Worm (Caenorhabditis elegans) whole organism, L4 larva: ENCODE results near the gene F55E10.2.

ENCODE experiments used
- F10B5.3 ChIP-seq: sonication (generic microtip); optimal IDR thresholded peaks from 2 replicates; lab custom pipeline; 2016; ENCODE audit warnings: mild to moderate bottlenecking, missing genetic modification characterization, missing compliant biosample characterization
- F26F4.8 ChIP-seq: fragments of 200-800 bp; sonication (Bioruptor generic); conservative IDR thresholded peaks from 2 replicates; pipeline ENCODE4 v1.3.6; 2022; ENCODE audit warnings: missing genetic modification characterization, missing compliant biosample characterization
- T20F7.1 ChIP-seq: fragments of 200-800 bp; sonication (Bioruptor generic); optimal IDR thresholded peaks from 2 replicates; lab custom pipeline; 2018; ENCODE audit warnings: mild to moderate bottlenecking, missing genetic modification characterization, missing compliant biosample characterization
- T26A8.4 ChIP-seq: fragments of 200-800 bp; sonication (Bioruptor generic); IDR thresholded peaks from 2 replicates; pipeline ENCODE4 v1.3.6; 2022; ENCODE audit warnings: missing genetic modification characterization, missing compliant biosample characterization
- Y5F2A.4 ChIP-seq: fragments of 200-800 bp; sonication (Bioruptor generic); optimal IDR thresholded peaks from 2 replicates; lab custom pipeline; 2018; ENCODE audit warnings: mild to moderate bottlenecking, missing genetic modification characterization, missing compliant biosample characterization
- aha-1 ChIP-seq: fragments of 150-350 bp; peaks from one replicate; lab custom pipeline; 2014; ENCODE audit warnings: missing biosample characterization, missing genetic modification characterization
- aly-2 ChIP-seq: sonication (generic microtip); optimal IDR thresholded peaks from 2 replicates; lab custom pipeline; 2018; ENCODE audit warnings: missing biosample characterization, missing genetic modification characterization
- ceh-82 ChIP-seq: sonication (generic microtip); optimal IDR thresholded peaks from 2 replicates; lab custom pipeline; 2017; ENCODE audit warnings: missing biosample characterization, missing genetic modification characterization
- ces-1 ChIP-seq: fragments of 150-350 bp; sonication (generic microtip); optimal IDR thresholded peaks from 4 replicates; lab custom pipeline; 2014; ENCODE audit warnings: missing biosample characterization, missing genetic modification reagents, missing genetic modification characterization
- cey-2 ChIP-seq: sonication (generic microtip); optimal IDR thresholded peaks from 3 replicates; lab custom pipeline; 2017; ENCODE audit warnings: missing genetic modification characterization, mild to moderate bottlenecking, missing compliant biosample characterization, antibody characterized with exemption, borderline replicate concordance; ENCODE audit not compliant: insufficient read depth
- ctbp-1 ChIP-seq: fragments of 200-800 bp; sonication (Bioruptor generic); IDR thresholded peaks from 2 replicates; pipeline ENCODE4 v1.3.6; 2022; ENCODE audit warnings: missing genetic modification reagents, missing genetic modification characterization, missing compliant biosample characterization
- daf-16 ChIP-seq, 3 experiments: sonication (generic microtip); optimal IDR thresholded peaks; 2 replicates each; lab custom pipeline; 2016 to 2017; ENCODE audit warnings: missing genetic modification characterization in 3 of 3, missing genetic modification reagents in 3 of 3, mild to moderate bottlenecking in 2 of 3, missing compliant biosample characterization in 2 of 3, missing biosample characterization in 1 of 3, moderate library complexity in 1 of 3
- dmd-6 ChIP-seq: fragments of 200-800 bp; sonication (Bioruptor generic); IDR thresholded peaks from 2 replicates; pipeline ENCODE4 v1.3.6; 2022; ENCODE audit warnings: missing genetic modification reagents, missing genetic modification characterization, missing compliant biosample characterization
- dpl-1 ChIP-seq: fragments of 150-350 bp; optimal IDR thresholded peaks from 2 replicates; lab custom pipeline; 2014; ENCODE audit warnings: missing biosample characterization, missing genetic modification reagents, missing genetic modification characterization
- duxl-1 ChIP-seq: sonication (generic microtip); optimal IDR thresholded peaks from 2 replicates; lab custom pipeline; 2016; ENCODE audit warnings: mild to moderate bottlenecking, missing genetic modification characterization, moderate library complexity, missing compliant biosample characterization; ENCODE audit not compliant: poor library complexity
- dve-1 ChIP-seq: sonication (generic microtip); optimal IDR thresholded peaks from 2 replicates; lab custom pipeline; 2017; ENCODE audit warnings: antibody characterized with exemption, mild to moderate bottlenecking, missing genetic modification characterization, missing compliant biosample characterization; ENCODE audit not compliant: insufficient read depth
- egl-43 ChIP-seq: fragments of 200-800 bp; sonication (Bioruptor generic); IDR thresholded peaks from 2 replicates; pipeline ENCODE4 v1.3.6; 2022; ENCODE audit warnings: missing genetic modification reagents, missing genetic modification characterization, missing compliant biosample characterization
- fkh-10 ChIP-seq: fragments of 150-350 bp; optimal IDR thresholded peaks from 2 replicates; lab custom pipeline; 2014; ENCODE audit warnings: missing biosample characterization, missing genetic modification reagents, missing genetic modification characterization
- fos-1 ChIP-seq: fragments of 150-350 bp; optimal IDR thresholded peaks from 2 replicates; lab custom pipeline; 2014; ENCODE audit warnings: missing biosample characterization, missing genetic modification characterization
- gei-8 ChIP-seq: fragments of 200-800 bp; sonication (Bioruptor generic); optimal IDR thresholded peaks from 2 replicates; lab custom pipeline; 2018; ENCODE audit warnings: mild to moderate bottlenecking, missing genetic modification characterization, missing compliant biosample characterization
- hlh-11 ChIP-seq: fragments of 200-800 bp; sonication (Bioruptor generic); optimal IDR thresholded peaks from 2 replicates; lab custom pipeline; 2018; ENCODE audit warnings: mild to moderate bottlenecking, missing genetic modification characterization, missing compliant biosample characterization
- jun-1 ChIP-seq: fragments of 150-350 bp; optimal IDR thresholded peaks from 2 replicates; lab custom pipeline; 2014; ENCODE audit warnings: missing biosample characterization, missing genetic modification reagents, missing genetic modification characterization
- lim-7 ChIP-seq: fragments of 200-800 bp; sonication (Bioruptor generic); IDR thresholded peaks from 2 replicates; pipeline ENCODE4 v1.3.6; 2022; ENCODE audit warnings: missing genetic modification characterization, missing compliant biosample characterization
- lin-13 ChIP-seq: fragments of 150-350 bp; optimal IDR thresholded peaks from 2 replicates; lab custom pipeline; 2014; ENCODE audit warnings: missing biosample characterization, missing genetic modification reagents, missing genetic modification characterization
- lin-15B ChIP-seq: fragments of 150-350 bp; sonication (generic microtip); optimal IDR thresholded peaks from 3 replicates; lab custom pipeline; 2014; ENCODE audit warnings: missing biosample characterization, missing genetic modification characterization
- lin-29 ChIP-seq: fragments of 200-800 bp; sonication (Bioruptor generic); IDR thresholded peaks from 2 replicates; pipeline ENCODE4 v1.3.6; 2022; ENCODE audit warnings: missing genetic modification reagents, missing genetic modification characterization, missing compliant biosample characterization
- lin-38 ChIP-seq: fragments of 200-800 bp; sonication (Bioruptor generic); IDR thresholded peaks from 2 replicates; pipeline ENCODE4 v1.3.6; 2022; ENCODE audit warnings: missing genetic modification reagents, missing genetic modification characterization, missing compliant biosample characterization
- lin-39 ChIP-seq: fragments of 150-350 bp; optimal IDR thresholded peaks from 2 replicates; lab custom pipeline; 2014; ENCODE audit warnings: missing biosample characterization, missing genetic modification reagents, missing genetic modification characterization
- lir-3 ChIP-seq: sonication (generic microtip); optimal IDR thresholded peaks from 2 replicates; lab custom pipeline; 2016; ENCODE audit warnings: mild to moderate bottlenecking, missing genetic modification characterization, missing compliant biosample characterization
- madf-5 ChIP-seq, 2 experiments: fragments of 200-800 bp; sonication (Bioruptor generic); IDR thresholded peaks; 2 replicates each; pipeline ENCODE4 v1.3.6; 2022; ENCODE audit warnings: missing compliant biosample characterization in 2 of 2, missing genetic modification characterization in 2 of 2
- mxl-2 ChIP-seq: fragments of 200-800 bp; sonication (Bioruptor generic); conservative IDR thresholded peaks from 2 replicates; pipeline ENCODE4 v1.3.6; 2022; ENCODE audit warnings: missing genetic modification reagents, missing genetic modification characterization, missing compliant biosample characterization
- mxl-3 ChIP-seq: fragments of 200-800 bp; sonication (Bioruptor generic); optimal IDR thresholded peaks from 2 replicates; lab custom pipeline; 2018; ENCODE audit warnings: mild to moderate bottlenecking, missing genetic modification characterization, missing compliant biosample characterization
- nhr-10 ChIP-seq: fragments of 150-350 bp; optimal IDR thresholded peaks from 2 replicates; lab custom pipeline; 2014; ENCODE audit warnings: missing biosample characterization, missing genetic modification characterization
- nhr-11 ChIP-seq: fragments of 150-350 bp; optimal IDR thresholded peaks from 2 replicates; lab custom pipeline; 2014; ENCODE audit warnings: missing biosample characterization, missing genetic modification characterization
- nhr-25 ChIP-seq: sonication (generic microtip); optimal IDR thresholded peaks from 2 replicates; lab custom pipeline; 2017; ENCODE audit warnings: missing genetic modification characterization, mild to moderate bottlenecking, missing compliant biosample characterization, antibody characterized with exemption, moderate library complexity, borderline replicate concordance; ENCODE audit not compliant: insufficient read depth
- nhr-28 ChIP-seq: fragments of 150-350 bp; optimal IDR thresholded peaks from 2 replicates; lab custom pipeline; 2014; ENCODE audit warnings: missing biosample characterization, missing genetic modification characterization
- nhr-41 ChIP-seq: fragments of 200-800 bp; sonication (Bioruptor generic); IDR thresholded peaks from 2 replicates; pipeline ENCODE4 v1.3.6; 2022; ENCODE audit warnings: missing genetic modification reagents, missing genetic modification characterization, missing compliant biosample characterization
- nhr-48 ChIP-seq: sonication (generic microtip); optimal IDR thresholded peaks from 2 replicates; lab custom pipeline; 2016; ENCODE audit warnings: mild to moderate bottlenecking, missing genetic modification characterization, missing compliant biosample characterization
- nhr-77 ChIP-seq: fragments of 150-350 bp; optimal IDR thresholded peaks from 2 replicates; lab custom pipeline; 2014; ENCODE audit warnings: missing biosample characterization, missing genetic modification characterization
- php-3 ChIP-seq: fragments of 200-800 bp; sonication (Bioruptor generic); IDR thresholded peaks from 2 replicates; pipeline ENCODE4 v1.3.6; 2022; ENCODE audit warnings: missing genetic modification reagents, missing genetic modification characterization, missing compliant biosample characterization
- pqm-1 ChIP-seq: sonication (generic microtip); optimal IDR thresholded peaks from 2 replicates; lab custom pipeline; 2017; ENCODE audit warnings: missing biosample characterization, missing genetic modification characterization
- saeg-2 ChIP-seq: fragments of 200-800 bp; sonication (Bioruptor generic); IDR thresholded peaks from 2 replicates; pipeline ENCODE4 v1.3.6; 2022; ENCODE audit warnings: missing genetic modification reagents, missing genetic modification characterization, missing compliant biosample characterization
- set-16 ChIP-seq: fragments of 200-800 bp; sonication (Bioruptor generic); IDR thresholded peaks from 2 replicates; pipeline ENCODE4 v1.3.6; 2022; ENCODE audit warnings: missing genetic modification reagents, missing genetic modification characterization, missing compliant biosample characterization
- unc-130 ChIP-seq: sonication (generic microtip); optimal IDR thresholded peaks from 2 replicates; lab custom pipeline; 2016; ENCODE audit warnings: missing genetic modification reagents, missing genetic modification characterization, missing compliant biosample characterization
- vab-7 ChIP-seq: fragments of 200-800 bp; sonication (Bioruptor generic); IDR thresholded peaks from 2 replicates; pipeline ENCODE4 v1.3.6; 2022; ENCODE audit warnings: missing genetic modification reagents, missing genetic modification characterization, missing compliant biosample characterization
- zag-1 ChIP-seq: fragments of 150-350 bp; optimal IDR thresholded peaks from 2 replicates; lab custom pipeline; 2014; ENCODE audit warnings: missing biosample characterization, missing genetic modification characterization
- zip-2 ChIP-seq: fragments of 150-350 bp; optimal IDR thresholded peaks from 2 replicates; lab custom pipeline; 2014; ENCODE audit warnings: missing biosample characterization, missing genetic modification characterization

Gene F55E10.2

DNA sequence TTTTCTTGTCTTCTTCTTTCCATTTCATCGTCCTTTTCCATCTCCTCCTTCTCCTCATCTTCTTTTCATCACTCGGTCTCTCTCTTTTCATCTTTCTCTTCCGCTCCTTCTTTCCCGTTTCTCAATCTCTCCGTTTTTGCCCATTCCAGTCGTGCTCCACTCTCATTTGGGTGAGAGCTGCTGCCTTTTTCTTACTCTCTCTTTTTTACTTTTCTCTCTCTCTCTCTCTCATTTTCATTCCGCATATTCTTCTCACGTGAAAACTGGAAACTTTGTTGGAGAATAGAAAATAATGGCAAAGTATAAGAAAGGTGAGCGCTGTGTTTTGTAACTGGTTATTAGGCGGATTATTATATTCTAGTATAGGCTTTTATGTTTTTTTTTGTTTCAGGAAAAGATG lies 37.8 kb downstream of the F55E10.2 start, which contains the start of gene tbc-18 (continued):
- TF ChIP-seq pqm-1 (tag; lab: Kevin White, UChicago) (no peak), saeg-2 (GFP tag; lab: Robert Waterston, UW) (no peak), nhr-11 (tag; lab: Kevin White, UChicago) (no peak), set-16 (GFP tag; lab: Robert Waterston, UW) (no peak; the same call in 1 of the 2 replicates), F26F4.8 (GFP tag; lab: Robert Waterston, UW) (no peak), duxl-1 (no peak), gei-8 (GFP tag; lab: Kevin White, UChicago) (no peak), aly-2 (tag; lab: Kevin White, UChicago) (no peak), zag-1 (tag; lab: Kevin White, UChicago) (no peak), lim-7 (GFP tag; lab: Robert Waterston, UW) (no peak), ctbp-1 (GFP tag; lab: Robert Waterston, UW) (0 out of 2 replicates have a peak, but pooled peaks have one; percentile 23), lir-3 (tag; lab: Kevin White, UChicago) (no peak), lin-15B (tag; lab: Kevin White, UChicago) (no peak), lin-39 (tag; lab: Kevin White, UChicago) (no peak), dmd-6 (GFP tag; lab: Robert Waterston, UW) (peak; percentile 38; the same call in 1 of the 2 replicates), mxl-2 (GFP tag; lab: Robert Waterston, UW) (no peak), fkh-10 (peak; percentile 68)

DNA sequence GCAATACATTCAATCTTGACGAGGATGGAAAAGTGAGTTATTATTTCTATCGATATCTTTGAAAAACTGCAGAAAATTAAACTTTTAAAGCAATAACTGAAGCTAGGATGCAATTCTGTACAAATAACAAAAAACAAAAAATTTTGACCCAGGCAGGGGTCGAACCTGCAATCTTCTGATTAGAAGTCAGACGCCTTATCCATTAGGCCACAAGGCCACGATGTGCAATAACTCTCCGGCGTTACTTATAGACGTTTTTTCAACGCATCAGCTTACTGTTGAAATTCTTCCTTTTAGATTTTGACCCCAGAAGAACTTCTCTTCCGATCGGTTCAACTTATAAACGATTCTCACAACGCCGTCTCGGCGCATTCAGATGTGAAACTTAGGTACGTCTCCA lies 41.2 kb downstream of the F55E10.2 start:
- TF ChIP-seq gei-8 (GFP tag; lab: Kevin White, UChicago) = peak; percentile 29
- TF ChIP-seq dmd-6 (GFP tag; lab: Robert Waterston, UW) = peak; percentile 48
- no peak; the same call in 1 of the 2 replicates for TF ChIP-seq egl-43
- peak; percentile 3 for TF ChIP-seq dve-1 (tag; lab: Kevin White, UChicago)
- TF ChIP-seq Y5F2A.4 (GFP tag; lab: Kevin White, UChicago) = peak; percentile 38
- peak; percentile 27 for TF ChIP-seq aha-1 (tag; lab: Kevin White, UChicago)
- peak; percentile 17 for TF ChIP-seq T20F7.1 (GFP tag; lab: Kevin White, UChicago)
- no peak for TF ChIP-seq zag-1 (tag; lab: Kevin White, UChicago)
- TF ChIP-seq mxl-3 (GFP tag; lab: Kevin White, UChicago) = no peak
- TF ChIP-seq nhr-10 = no peak
- no peak for TF ChIP-seq lin-13 (GFP tag; lab: Kevin White, UChicago)
- TF ChIP-seq lin-29 (GFP tag; lab: Robert Waterston, UW) = no peak
- TF ChIP-seq unc-130 (GFP tag; lab: Kevin White, UChicago) = peak; percentile 3
- no peak for TF ChIP-seq fkh-10
- TF ChIP-seq zip-2 (tag; lab: Kevin White, UChicago) = no peak
- no peak for TF ChIP-seq nhr-28 (tag; lab: Kevin White, UChicago)
- no peak for TF ChIP-seq aly-2 (tag; lab: Kevin White, UChicago)
- no peak for TF ChIP-seq F10B5.3
- TF ChIP-seq mxl-2 (GFP tag; lab: Robert Waterston, UW) = peak; percentile 66
- peak; percentile 70 for TF ChIP-seq lin-38 (GFP tag; lab: Robert Waterston, UW)
- peak; percentile 22 for TF ChIP-seq hlh-11 (tag; lab: Kevin White, UChicago)
- TF ChIP-seq ces-1 (GFP tag; lab: Kevin White, UChicago) = no peak
- TF ChIP-seq fos-1 (tag; lab: Kevin White, UChicago) = no peak
- no peak for TF ChIP-seq php-3 (GFP tag; lab: Robert Waterston, UW)
- TF ChIP-seq T26A8.4 = peak; percentile 46
- TF ChIP-seq nhr-25 = no peak
- TF ChIP-seq lin-39 (tag; lab: Kevin White, UChicago) = no peak
- TF ChIP-seq jun-1 (tag; lab: Kevin White, UChicago) = no peak
- TF ChIP-seq nhr-77 (tag; lab: Kevin White, UChicago) = no peak
- no peak for TF ChIP-seq cey-2 (tag; lab: Kevin White, UChicago)
- peak; percentile 87 for TF ChIP-seq F26F4.8 (GFP tag; lab: Robert Waterston, UW)
- TF ChIP-seq nhr-48 = no peak
- no peak for TF ChIP-seq ceh-82 (tag; lab: Kevin White, UChicago)
- TF ChIP-seq nhr-41 (GFP tag; lab: Robert Waterston, UW) = peak; percentile 43; the same call in 1 of the 2 replicates
- no peak for TF ChIP-seq ctbp-1 (GFP tag; lab: Robert Waterston, UW)
- TF ChIP-seq vab-7 (GFP tag; lab: Robert Waterston, UW) = peak; percentile 77
- TF ChIP-seq madf-5 (GFP tag; IDR thresholded peaks at IDR 0.05; lab: Robert Waterston, UW) = peak; percentile 70 to 78; a peak in 3 of 4 replicates
- peak; percentile 84 for TF ChIP-seq lim-7 (GFP tag; lab: Robert Waterston, UW)
- TF ChIP-seq daf-16 (GFP tag; optimal IDR thresholded peaks at IDR 0.05; lab: Kevin White, UChicago) = peak; percentile 2 to 49
- TF ChIP-seq daf-16 (tag; optimal IDR thresholded peaks at IDR 0.05; lab: Kevin White, UChicago) = peak; percentile 53
- no peak for TF ChIP-seq dpl-1 (GFP tag; lab: Kevin White, UChicago)
- TF ChIP-seq set-16 (GFP tag; lab: Robert Waterston, UW) = no peak
- no peak for TF ChIP-seq lin-15B (tag; lab: Kevin White, UChicago)
